Fruit fly (Drosophila melanogaster): Measurements from ENCODE around the gene CG12375.

The CG12375 gene

dm6 chr2L:8123711-8124379 lies 2.8 kb downstream of the CG12375 start, which contains the start of the genes mon2 and CG8673 (continued):
- no peak for TF ChIP-seq CG13894 (tag; optimal IDR thresholded peaks at IDR 0.05)
- TF ChIP-seq CG17361 (GFP tag; IDR thresholded peaks at IDR 0.05), result no peak
- TF ChIP-seq CG3163 (GFP tag; optimal IDR thresholded peaks at IDR 0.05), result no peak
- TF ChIP-seq crp (GFP tag; optimal IDR thresholded peaks at IDR 0.05), result peak in 1 of 2 experiments; percentile 72
- peak; percentile 41; the same call in 1 of the 3 replicates for TF ChIP-seq CG34224 (GFP tag; IDR thresholded peaks at IDR 0.05; ENCODE audit: partially characterized antibody)
- no peak for TF ChIP-seq pros (GFP tag; optimal IDR thresholded peaks at IDR 0.05)
- TF ChIP-seq insv (GFP tag; optimal IDR thresholded peaks at IDR 0.05), result no peak
- TF ChIP-seq CG5953 (GFP tag; IDR thresholded peaks at IDR 0.05), result no peak
- no peak for TF ChIP-seq eyg (GFP tag; optimal IDR thresholded peaks at IDR 0.05)
- TF ChIP-seq ab (GFP tag; optimal IDR thresholded peaks at IDR 0.05), result no peak
- TF ChIP-seq CG10274 (GFP tag; optimal IDR thresholded peaks at IDR 0.05), result no peak
- TF ChIP-seq MESR4 (GFP tag; optimal IDR thresholded peaks at IDR 0.05), result peak; percentile 90

dm6 chr2L:8116632-8117193 lies 10.0 kb downstream of the CG12375 start:
- TF ChIP-seq pho (GFP tag; optimal IDR thresholded peaks at IDR 0.05) (no peak), sug (tag; optimal IDR thresholded peaks at IDR 0.05) (peak; percentile 55), dm (GFP tag; optimal IDR thresholded peaks at IDR 0.05) (no peak), CG2199 (GFP tag; IDR thresholded peaks at IDR 0.05) (0 out of 3 replicates have a peak, but pooled peaks have one; percentile 29), Pdp1 (GFP tag; optimal IDR thresholded peaks at IDR 0.05) (peak in 1 of 2 experiments; percentile 61), BtbVII (GFP tag; optimal IDR thresholded peaks at IDR 0.05) (peak; percentile 82), CG13296 (GFP tag; optimal IDR thresholded peaks at IDR 0.05) (peak; percentile 31), CG15479 (GFP tag; optimal IDR thresholded peaks at IDR 0.05) (peak; percentile 92), exex (tag; optimal IDR thresholded peaks at IDR 0.05) (peak; percentile 91), CG34376 (GFP tag; optimal IDR thresholded peaks at IDR 0.05) (peak; percentile 48)

DNA sequence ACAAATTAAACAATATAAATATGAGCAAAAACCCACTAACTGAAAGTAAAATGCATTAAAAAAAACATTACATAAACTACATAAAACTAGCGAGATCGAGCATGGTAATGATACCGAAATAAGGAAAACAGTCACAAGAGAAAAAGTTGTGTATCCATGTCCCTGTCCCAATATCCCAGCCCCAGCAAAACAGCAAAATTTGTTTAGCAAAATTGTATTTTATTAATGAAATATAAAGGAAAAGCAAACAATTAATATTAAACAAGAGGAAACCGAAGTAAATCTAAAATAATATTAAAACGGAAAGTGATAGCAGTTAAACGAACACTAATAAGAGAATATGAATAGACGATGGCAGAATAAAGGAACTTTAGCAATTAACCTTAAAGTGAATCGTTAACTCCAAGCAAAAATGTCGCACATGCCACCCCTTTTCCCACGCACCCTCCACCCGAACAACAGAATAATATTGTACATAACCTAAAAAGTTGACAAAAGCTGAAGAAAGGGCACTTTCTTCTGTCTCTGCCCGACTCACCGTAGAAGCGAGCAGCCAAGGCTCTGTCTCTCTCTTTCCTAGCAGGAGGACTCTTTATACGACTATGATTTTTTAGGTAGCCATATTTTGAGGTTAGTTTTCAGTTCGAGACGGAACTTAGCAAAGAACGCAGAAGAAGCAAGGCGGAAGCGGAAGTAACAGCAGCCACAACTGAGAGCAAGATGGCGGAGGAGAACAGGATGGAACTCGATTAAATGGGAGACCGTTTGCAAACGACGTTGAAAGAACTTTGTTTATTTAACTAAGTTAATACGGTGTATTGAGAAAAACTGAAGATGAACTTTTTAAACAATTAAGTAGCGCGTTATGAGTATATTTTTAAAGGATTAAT lies 15.9 kb downstream of the CG12375 start:
- peak; percentile 54 for TF ChIP-seq sens (GFP tag)
- peak; percentile 80 for TF ChIP-seq bigmax (GFP tag; optimal IDR thresholded peaks at IDR 0.05)
- TF ChIP-seq CG3726 (GFP tag; IDR thresholded peaks at IDR 0.05), result no peak
- TF ChIP-seq phol (tag; optimal IDR thresholded peaks at IDR 0.05), result peak; percentile 67
- TF ChIP-seq gsb-n (tag; optimal IDR thresholded peaks at IDR 0.05), result no peak
- no peak for TF ChIP-seq nerfin-1 (tag; optimal IDR thresholded peaks at IDR 0.05)
- no peak for TF ChIP-seq CG8290 (GFP tag; optimal IDR thresholded peaks at IDR 0.05)
- peak in 1 of 2 experiments; percentile 5 for TF ChIP-seq CG8290 (tag; optimal IDR thresholded peaks at IDR 0.05)
- TF ChIP-seq CG2199 (GFP tag; IDR thresholded peaks at IDR 0.05), result peak; percentile 98
- TF ChIP-seq CG7271 (tag; optimal IDR thresholded peaks at IDR 0.05), result peak; percentile 50
- TF ChIP-seq ab (GFP tag; optimal IDR thresholded peaks at IDR 0.05), result no peak
- TF ChIP-seq hkb (optimal IDR thresholded peaks at IDR 0.05), result no peak
- TF ChIP-seq hkb (GFP tag; IDR thresholded peaks at IDR 0.05), result 0 out of 2 replicates have a peak, but pooled peaks have one; percentile 18
- TF ChIP-seq row (GFP tag; IDR thresholded peaks at IDR 0.05), result no peak
- no peak for TF ChIP-seq Dad (GFP tag; optimal IDR thresholded peaks at IDR 0.05)
- TF ChIP-seq p53 (GFP tag; optimal IDR thresholded peaks at IDR 0.05), result peak; percentile 29
- peak; percentile 59 for TF ChIP-seq Ets97D (GFP tag; optimal IDR thresholded peaks at IDR 0.05)
- no peak for TF ChIP-seq CG11247 (GFP tag; IDR thresholded peaks at IDR 0.05)
- TF ChIP-seq CG1024 (GFP tag; IDR thresholded peaks at IDR 0.05), result no peak
- no peak for TF ChIP-seq CG9932 (GFP tag; IDR thresholded peaks at IDR 0.05)
- TF ChIP-seq CG17568 (GFP tag; optimal IDR thresholded peaks at IDR 0.05), result peak; percentile 16
- no peak for TF ChIP-seq pho (GFP tag; optimal IDR thresholded peaks at IDR 0.05)
- no peak for TF ChIP-seq ken (GFP tag; IDR thresholded peaks at IDR 0.05)
